Worm (Caenorhabditis elegans) whole organism, L3 larva: Measurements from ENCODE around the gene cht-4.
A peak's percentile ranks its signal among the peaks of the same experiment; 100 is the strongest.

Source experiments
- R02D3.7 ChIP-seq: fragments of 150-350 bp; optimal IDR thresholded peaks from 2 replicates; lab custom pipeline; 2014; ENCODE audit warnings: missing biosample characterization, missing genetic modification characterization
- ZK546.5 ChIP-seq: sonication (generic microtip); optimal IDR thresholded peaks from 2 replicates; lab custom pipeline; 2017; ENCODE audit warnings: missing biosample characterization, missing genetic modification characterization
- ama-1 ChIP-seq: fragments of 150-350 bp; optimal IDR thresholded peaks from 2 replicates; lab custom pipeline; 2018
- daf-12 ChIP-seq: fragments of 150-350 bp; optimal IDR thresholded peaks from 2 replicates; lab custom pipeline; 2014; ENCODE audit warnings: missing biosample characterization, missing genetic modification reagents, missing genetic modification characterization
- elt-1 ChIP-seq: fragments of 150-350 bp; optimal IDR thresholded peaks from 2 replicates; lab custom pipeline; 2014; ENCODE audit warnings: missing biosample characterization, missing genetic modification characterization
- elt-2 ChIP-seq: sonication (generic microtip); optimal IDR thresholded peaks from 2 replicates; lab custom pipeline; 2016; ENCODE audit warnings: missing genetic modification reagents, mild to moderate bottlenecking, missing genetic modification characterization, missing compliant biosample characterization
- nhr-11 ChIP-seq: fragments of 150-350 bp; optimal IDR thresholded peaks from 2 replicates; lab custom pipeline; 2014; ENCODE audit warnings: missing biosample characterization, missing genetic modification characterization
- pha-4 ChIP-seq: fragments of 150-350 bp; optimal IDR thresholded peaks from 2 replicates; lab custom pipeline; 2014; ENCODE audit warnings: missing biosample characterization, missing genetic modification reagents, missing genetic modification characterization
- skn-1 ChIP-seq: fragments of 150-350 bp; optimal IDR thresholded peaks from 2 replicates; lab custom pipeline; 2014; ENCODE audit warnings: missing biosample characterization, missing genetic modification characterization
- snpc-4 ChIP-seq: fragments of 150-350 bp; optimal IDR thresholded peaks from 2 replicates; lab custom pipeline; 2014; ENCODE audit warnings: missing biosample characterization, missing genetic modification characterization
- unc-62 ChIP-seq: fragments of 150-350 bp; sonication (generic microtip); optimal IDR thresholded peaks from 4 replicates; lab custom pipeline; 2014; ENCODE audit warnings: missing biosample characterization, missing genetic modification reagents, missing genetic modification characterization
- ztf-11 ChIP-seq: fragments of 150-350 bp; optimal IDR thresholded peaks from 2 replicates; lab custom pipeline; 2014; ENCODE audit warnings: missing biosample characterization, missing genetic modification characterization

ce11 chrIII:1676588-1676987 is 19.3 kb upstream of the cht-4 start, which contains the start of gene Y22D7AR.6:
- TF ChIP-seq elt-1 (tag; lab: Kevin White, UChicago) (no peak), pha-4 (tag; lab: Kevin White, UChicago) (peak; percentile 93), ama-1 (lab: Kevin White, UChicago) (no peak), snpc-4 (tag; lab: Kevin White, UChicago) (no peak), ztf-11 (tag; lab: Kevin White, UChicago) (no peak), unc-62 (GFP tag; lab: Kevin White, UChicago) (no peak), skn-1 (tag; lab: Kevin White, UChicago) (no peak), nhr-11 (tag; lab: Kevin White, UChicago) (no peak), daf-12 (tag; lab: Kevin White, UChicago) (no peak), elt-2 (no peak), R02D3.7 (tag; lab: Kevin White, UChicago) (no peak), ZK546.5 (no peak)
